Worm (Caenorhabditis elegans): ENCODE measurements around the gene K10D11.4.

The K10D11.4 gene

DNA sequence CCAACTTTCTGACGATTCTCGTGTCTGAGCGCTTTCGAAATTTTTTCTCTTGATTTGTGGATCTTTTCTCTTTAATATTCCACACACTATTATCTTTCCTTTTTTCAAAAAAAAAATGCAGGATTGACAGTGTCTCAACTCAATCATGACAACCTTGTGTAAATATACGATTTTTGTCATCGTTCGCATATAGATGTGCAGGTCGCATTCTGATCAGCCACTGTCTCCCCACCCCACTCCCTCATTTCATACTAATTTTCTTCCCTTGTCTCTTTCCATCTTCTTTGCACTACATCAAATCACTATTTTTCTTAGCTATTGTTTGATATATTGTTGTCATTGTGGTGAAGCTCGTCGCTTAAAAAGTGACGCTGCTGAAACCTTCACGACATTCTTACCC is 41.0 kb upstream of the K10D11.4 start:
- TF ChIP-seq F22D6.2 (tag; optimal IDR thresholded peaks at IDR 0.05) (no peak), hrde-1 (tag; optimal IDR thresholded peaks at IDR 0.05; ENCODE audit: borderline replicate concordance) (peak; percentile 37), madf-6 (GFP tag; IDR thresholded peaks at IDR 0.05) (no peak), B0336.3 (GFP tag; IDR thresholded peaks at IDR 0.05) (peak; percentile 40; the same call in 1 of the 2 replicates), attf-6 (GFP tag; IDR thresholded peaks at IDR 0.05) (0 out of 2 replicates have a peak, but pooled peaks have one; percentile 20), C06A6.2 (GFP tag; conservative IDR thresholded peaks at IDR 0.05) (no peak), tbp1 (GFP tag; optimal IDR thresholded peaks at IDR 0.05) (no peak), lin-26 (GFP tag; IDR thresholded peaks at IDR 0.05) (no peak), cebp-1 (GFP tag; IDR thresholded peaks at IDR 0.05) (no peak), cebp-1 (tag; optimal IDR thresholded peaks at IDR 0.05) (peak; percentile 14), dpl-1 (GFP tag; optimal IDR thresholded peaks at IDR 0.05) (no peak), athp-1 (tag; optimal IDR thresholded peaks at IDR 0.05) (peak; percentile 40), snpc-4 (GFP tag; optimal IDR thresholded peaks at IDR 0.05) (no peak), snpc-4 (tag; optimal IDR thresholded peaks at IDR 0.05) (peak in 1 of 4 experiments; percentile 19), F49E8.2 (tag; optimal IDR thresholded peaks at IDR 0.05; ENCODE audit: insufficient read depth) (peak; percentile 11), ama-1 (optimal IDR thresholded peaks at IDR 0.05) (no peak), ama-1 (GFP tag; optimal IDR thresholded peaks at IDR 0.05) (peak in 1 of 2 experiments; percentile 32), lin-35 (GFP tag; optimal IDR thresholded peaks at IDR 0.05) (no peak), ztf-22 (GFP tag; optimal IDR thresholded peaks at IDR 0.05) (no peak), F52B5.7 (tag; optimal IDR thresholded peaks at IDR 0.05) (peak; percentile 73), Y79H2A.3 (GFP tag; conservative IDR thresholded peaks at IDR 0.05) (peak; percentile 52; the same call in 1 of the 2 replicates), sea-2 (GFP tag; IDR thresholded peaks at IDR 0.05) (no peak), madf-3 (GFP tag; IDR thresholded peaks at IDR 0.05) (0 out of 2 replicates have a peak, but pooled peaks have one; percentile 32)

DNA sequence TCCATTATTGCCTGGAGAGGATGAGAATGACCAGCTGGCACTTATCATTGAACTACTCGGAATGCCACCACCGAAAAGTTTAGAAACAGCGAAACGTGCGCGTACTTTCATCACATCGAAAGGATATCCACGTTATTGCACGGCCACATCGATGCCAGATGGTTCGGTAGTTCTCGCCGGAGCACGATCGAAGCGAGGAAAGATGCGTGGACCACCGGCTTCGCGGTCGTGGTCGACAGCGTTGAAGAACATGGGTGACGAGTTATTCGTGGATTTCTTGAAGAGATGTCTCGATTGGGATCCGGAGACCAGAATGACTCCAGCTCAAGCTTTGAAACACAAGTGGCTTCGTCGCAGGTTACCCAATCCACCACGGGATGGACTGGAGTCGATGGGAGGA is 39.2 kb upstream of the K10D11.4 start:
- TF ChIP-seq lin-26 (GFP tag; IDR thresholded peaks at IDR 0.05) (no peak), tbx-9 (tag; optimal IDR thresholded peaks at IDR 0.05; ENCODE audit: borderline replicate concordance) (no peak), ztf-28 (GFP tag; IDR thresholded peaks at IDR 0.05) (no peak), madf-3 (GFP tag; IDR thresholded peaks at IDR 0.05) (0 out of 2 replicates have a peak, but pooled peaks have one; percentile 30), F52B5.7 (tag; optimal IDR thresholded peaks at IDR 0.05) (peak; percentile 25), F39B2.1 (GFP tag; IDR thresholded peaks at IDR 0.05) (no peak), egl-18 (GFP tag; IDR thresholded peaks at IDR 0.05) (0 out of 2 replicates have a peak, but pooled peaks have one; percentile 47), lsy-27 (tag; optimal IDR thresholded peaks at IDR 0.05; ENCODE audit: borderline replicate concordance, insufficient read depth) (no peak), cebp-2 (GFP tag; IDR thresholded peaks at IDR 0.05) (0 out of 2 replicates have a peak, but pooled peaks have one; percentile 86), zfh-2 (GFP tag; conservative IDR thresholded peaks at IDR 0.05) (peak; percentile 65)

DNA sequence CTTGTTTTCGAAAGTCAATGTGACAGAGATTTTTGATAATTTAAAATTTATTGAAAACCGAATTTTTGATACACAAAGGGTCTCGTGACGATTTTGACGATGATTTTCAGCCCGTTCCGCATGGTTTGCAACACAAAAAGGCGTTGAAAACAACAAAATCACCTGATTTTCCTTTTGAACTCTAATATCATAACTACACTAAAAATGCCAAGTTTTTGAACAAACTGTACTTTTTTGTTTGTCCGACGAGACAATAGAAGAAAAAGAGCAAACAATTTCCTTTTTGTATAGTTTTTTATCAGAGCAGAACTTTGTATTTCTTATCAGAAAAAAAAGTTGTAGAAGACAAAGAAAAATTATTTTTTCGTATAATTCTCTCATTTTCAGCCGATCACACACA is 37.9 kb upstream of the K10D11.4 start:
- TF ChIP-seq madf-10 (tag; optimal IDR thresholded peaks at IDR 0.05) (no peak), zim-3 (tag; optimal IDR thresholded peaks at IDR 0.05) (no peak), Y67H2A.10 (GFP tag; conservative IDR thresholded peaks at IDR 0.05) (no peak), lsl-1 (GFP tag; optimal IDR thresholded peaks at IDR 0.05) (no peak), rpc-1 (optimal IDR thresholded peaks at IDR 0.05) (no peak), rpc-1 (tag; optimal IDR thresholded peaks at IDR 0.05) (no peak), cebp-1 (GFP tag; IDR thresholded peaks at IDR 0.05) (no peak), cebp-1 (tag; optimal IDR thresholded peaks at IDR 0.05) (peak; percentile 4), F39B2.1 (GFP tag; IDR thresholded peaks at IDR 0.05) (no peak), lin-35 (GFP tag; optimal IDR thresholded peaks at IDR 0.05) (no peak), mxl-1 (tag; optimal IDR thresholded peaks at IDR 0.05) (no peak), nhr-80 (tag; optimal IDR thresholded peaks at IDR 0.05) (peak; percentile 29), ztf-22 (GFP tag; optimal IDR thresholded peaks at IDR 0.05) (no peak), die-1 (tag; optimal IDR thresholded peaks at IDR 0.05) (no peak)

All from whole organism, young adult.